Worm (Caenorhabditis elegans) whole organism, L3 larva: ENCODE measurements around the gene F42F12.4.

ENCODE experiments used
- fos-1 ChIP-seq: fragments of 150-350 bp; optimal IDR thresholded peaks from 2 replicates; lab custom pipeline; 2014; ENCODE audit warnings: missing biosample characterization, missing genetic modification characterization
- lin-39 ChIP-seq: fragments of 150-350 bp; optimal IDR thresholded peaks from 2 replicates; lab custom pipeline; 2018; ENCODE audit warnings: missing biosample characterization, missing genetic modification reagents, missing genetic modification characterization
- nhr-28 ChIP-seq: fragments of 150-350 bp; optimal IDR thresholded peaks from 2 replicates; lab custom pipeline; 2014; ENCODE audit warnings: missing biosample characterization, missing genetic modification characterization
- skn-1 ChIP-seq: fragments of 150-350 bp; optimal IDR thresholded peaks from 2 replicates; lab custom pipeline; 2014; ENCODE audit warnings: missing biosample characterization, missing genetic modification characterization
- unc-39 ChIP-seq: sonication (generic microtip); optimal IDR thresholded peaks from 4 replicates; lab custom pipeline; 2017; ENCODE audit warnings: missing biosample characterization, missing genetic modification characterization
- unc-62 ChIP-seq: fragments of 150-350 bp; sonication (generic microtip); optimal IDR thresholded peaks from 4 replicates; lab custom pipeline; 2014; ENCODE audit warnings: missing biosample characterization, missing genetic modification reagents, missing genetic modification characterization

- no peak for TF ChIP-seq skn-1
- no peak for TF ChIP-seq lin-39
- TF ChIP-seq nhr-28 (tag; lab: Kevin White, UChicago) = no peak
- TF ChIP-seq unc-39 (tag; lab: Kevin White, UChicago) = no peak
- no peak for TF ChIP-seq fos-1 (tag; lab: Kevin White, UChicago)
- TF ChIP-seq unc-62 (GFP tag; lab: Kevin White, UChicago) = no peak
Observed at ce11 chrX:12358957-12359356, 6.2 kb upstream of the F42F12.4 start, which contains the start of gene nspc-14.
